Fruit fly (Drosophila melanogaster): Measurements from ENCODE around the gene GXIVsPLA2.
A peak's percentile ranks its signal among the peaks of the same experiment; 100 is the strongest.

Gene GXIVsPLA2

dm6 chr3L:15924811-15925437 lies 30.0 kb upstream of the GXIVsPLA2 start, which contains the start of gene sff:
Gene sff (minus strand): TSS chr3L:15924861.
- TF ChIP-seq Dif (GFP tag; optimal IDR thresholded peaks at IDR 0.05; ENCODE audit: partially characterized antibody) (peak; percentile 37), HLH106 (tag; optimal IDR thresholded peaks at IDR 0.05) (peak; percentile 39), foxo (GFP tag; optimal IDR thresholded peaks at IDR 0.05) (peak in 1 of 2 experiments; percentile 24), CrebA (GFP tag; optimal IDR thresholded peaks at IDR 0.05; ENCODE audit: borderline replicate concordance) (no peak), sv (GFP tag; optimal IDR thresholded peaks at IDR 0.05) (peak; percentile 76), fru (GFP tag; optimal IDR thresholded peaks at IDR 0.05) (peak; percentile 11)

DNA sequence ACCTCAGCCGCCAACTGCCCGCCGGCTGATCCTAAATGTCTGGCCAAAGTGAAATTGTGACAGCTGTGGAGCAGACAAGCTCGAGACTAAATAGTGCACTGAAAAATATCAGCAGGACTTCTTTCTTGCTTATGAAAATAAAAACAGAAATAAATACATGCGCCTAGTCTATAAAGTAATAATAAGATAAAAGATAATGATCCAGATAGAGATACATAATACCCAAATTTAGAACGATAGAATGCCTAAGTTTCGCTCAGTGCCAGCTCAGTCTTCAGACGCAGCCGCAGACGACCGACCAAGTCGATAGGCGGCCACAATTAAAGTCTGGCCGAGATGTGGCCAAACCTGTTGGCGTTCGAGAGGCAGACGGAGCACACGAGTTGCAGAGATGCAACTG lies 14.1 kb upstream of the GXIVsPLA2 start:
- TF ChIP-seq Abd-B (GFP tag; optimal IDR thresholded peaks at IDR 0.05) (no peak), Hnf4 (GFP tag; optimal IDR thresholded peaks at IDR 0.05) (peak; percentile 80), foxo (GFP tag; optimal IDR thresholded peaks at IDR 0.05) (peak in 1 of 2 experiments; percentile 83), sage (GFP tag; optimal IDR thresholded peaks at IDR 0.05) (peak; percentile 80), jim (GFP tag; optimal IDR thresholded peaks at IDR 0.05) (no peak), lola (GFP tag; optimal IDR thresholded peaks at IDR 0.05) (no peak), rgr (GFP tag; optimal IDR thresholded peaks at IDR 0.05) (peak; percentile 88), usp (GFP tag; optimal IDR thresholded peaks at IDR 0.05) (no peak), sv (GFP tag; optimal IDR thresholded peaks at IDR 0.05) (no peak), OdsH (GFP tag; optimal IDR thresholded peaks at IDR 0.05) (peak; percentile 89), dmrt93B (GFP tag; optimal IDR thresholded peaks at IDR 0.05) (peak; percentile 77), dl (GFP tag; optimal IDR thresholded peaks at IDR 0.05; ENCODE audit: insufficient read depth in 1 of 2, partially characterized antibody in 2 of 2) (no peak), Mio (GFP tag; optimal IDR thresholded peaks at IDR 0.05) (no peak), Rel (GFP tag; optimal IDR thresholded peaks at IDR 0.05) (no peak), Rel (tag; optimal IDR thresholded peaks at IDR 0.05) (no peak), Hr83 (GFP tag; optimal IDR thresholded peaks at IDR 0.05; ENCODE audit: poor library complexity, severe bottlenecking) (no peak), h (GFP tag; optimal IDR thresholded peaks at IDR 0.05) (peak; percentile 92), Hr78 (GFP tag; optimal IDR thresholded peaks at IDR 0.05) (no peak), N (GFP tag; optimal IDR thresholded peaks at IDR 0.05) (no peak), CG9705 (GFP tag; optimal IDR thresholded peaks at IDR 0.05) (peak; percentile 72), pan (optimal IDR thresholded peaks at IDR 0.05) (no peak), dsf (GFP tag; optimal IDR thresholded peaks at IDR 0.05; ENCODE audit: borderline replicate concordance) (peak; percentile 39), brk (GFP tag; optimal IDR thresholded peaks at IDR 0.05) (peak; percentile 63), Dif (GFP tag; optimal IDR thresholded peaks at IDR 0.05; ENCODE audit: partially characterized antibody) (no peak), CrebA (GFP tag; optimal IDR thresholded peaks at IDR 0.05; ENCODE audit: borderline replicate concordance) (no peak), HLH106 (tag; optimal IDR thresholded peaks at IDR 0.05) (peak; percentile 91), tai (GFP tag; optimal IDR thresholded peaks at IDR 0.05) (no peak), Jra (GFP tag; optimal IDR thresholded peaks at IDR 0.05) (peak; percentile 29), br (GFP tag; optimal IDR thresholded peaks at IDR 0.05) (peak; percentile 88), Vsx2 (GFP tag; optimal IDR thresholded peaks at IDR 0.05; ENCODE audit: partially characterized antibody) (no peak), Dfd (GFP tag; optimal IDR thresholded peaks at IDR 0.05) (no peak), Sp1 (GFP tag; optimal IDR thresholded peaks at IDR 0.05) (peak; percentile 86), CG32264 (GFP tag; optimal IDR thresholded peaks at IDR 0.05) (no peak), GATAd (GFP tag; optimal IDR thresholded peaks at IDR 0.05) (peak; percentile 43), fru (GFP tag; optimal IDR thresholded peaks at IDR 0.05) (peak; percentile 76), Myc (optimal IDR thresholded peaks at IDR 0.05) (no peak), woc (GFP tag; optimal IDR thresholded peaks at IDR 0.05) (peak; percentile 70), psq (GFP tag; optimal IDR thresholded peaks at IDR 0.05) (peak; percentile 74), ey (GFP tag; optimal IDR thresholded peaks at IDR 0.05) (peak; percentile 87)
